Fruit fly (Drosophila melanogaster): ENCODE data around the gene CG3961.
A peak's percentile ranks its signal among the peaks of the same experiment; 100 is the strongest.

CG3961 gene

DNA sequence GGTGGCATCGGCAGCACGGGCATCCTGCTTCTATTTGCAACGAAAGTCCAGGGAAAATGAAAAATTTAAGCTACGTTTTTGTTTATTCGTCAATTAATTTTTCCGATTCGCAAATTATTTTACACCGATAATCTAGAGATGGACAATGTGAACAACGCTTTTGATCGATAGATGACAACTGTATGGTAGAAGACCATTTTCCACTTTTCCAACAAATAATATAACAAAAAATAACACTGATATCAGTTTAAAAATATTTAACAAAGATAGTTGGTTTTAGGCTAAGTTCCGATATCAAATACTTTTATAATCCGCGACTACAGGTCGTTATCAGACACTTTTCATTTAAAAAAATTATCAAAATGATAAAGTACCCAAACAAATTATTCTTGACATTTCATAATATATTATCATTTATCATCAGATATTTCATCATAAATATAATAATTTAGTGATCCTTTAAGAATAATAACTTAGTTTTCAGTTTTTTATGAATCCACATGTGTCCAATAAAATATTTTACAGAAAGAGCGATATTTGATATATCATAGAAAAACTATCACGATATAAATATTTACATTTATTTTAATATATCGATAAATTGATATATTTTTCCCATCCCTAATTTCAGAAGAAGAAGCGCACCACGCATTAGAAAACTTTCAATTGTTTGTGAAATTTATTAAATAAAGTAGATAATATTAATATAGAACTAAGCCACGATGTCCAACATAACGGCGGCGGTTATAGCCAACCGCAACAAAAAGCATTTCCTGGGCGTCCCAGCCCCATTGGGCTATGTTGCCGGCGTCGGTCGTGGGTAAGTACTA lies 14.7 kb upstream of the CG3961 start, which contains the start of the genes CSN1b and Prp6 (continued):
- TF ChIP-seq Xbp1 (GFP tag; optimal IDR thresholded peaks at IDR 0.05): peak; percentile 21
- TF ChIP-seq Atf6 (GFP tag; IDR thresholded peaks at IDR 0.05): no peak
- TF ChIP-seq Chrac-16 (GFP tag; optimal IDR thresholded peaks at IDR 0.05): no peak
- no peak for TF ChIP-seq CG15601 (tag; optimal IDR thresholded peaks at IDR 0.05)
- no peak; the same call in 1 of the 2 replicates for TF ChIP-seq CG31441 (GFP tag; IDR thresholded peaks at IDR 0.05)
- TF ChIP-seq jing (GFP tag; optimal IDR thresholded peaks at IDR 0.05): no peak
- TF ChIP-seq CG15479 (GFP tag; optimal IDR thresholded peaks at IDR 0.05): no peak
- peak; percentile 44 for TF ChIP-seq nmo (GFP tag; optimal IDR thresholded peaks at IDR 0.05)
- no peak for TF ChIP-seq CG7357 (GFP tag; IDR thresholded peaks at IDR 0.05)
- no peak for TF ChIP-seq bab2 (GFP tag; optimal IDR thresholded peaks at IDR 0.05)
- TF ChIP-seq D19B (GFP tag; optimal IDR thresholded peaks at IDR 0.05): no peak
- peak; percentile 60 for TF ChIP-seq CG14710 (tag; optimal IDR thresholded peaks at IDR 0.05)
- TF ChIP-seq grn (GFP tag; optimal IDR thresholded peaks at IDR 0.05): no peak
- TF ChIP-seq CG5180 (GFP tag; optimal IDR thresholded peaks at IDR 0.05): no peak
- no peak for TF ChIP-seq CG4404 (GFP tag; IDR thresholded peaks at IDR 0.05)
- TF ChIP-seq kni (GFP tag; optimal IDR thresholded peaks at IDR 0.05): no peak
- no peak for TF ChIP-seq CG32772 (GFP tag; IDR thresholded peaks at IDR 0.05)
- no peak for TF ChIP-seq Nf-YC (tag; optimal IDR thresholded peaks at IDR 0.05)
- TF ChIP-seq maf-S (GFP tag; optimal IDR thresholded peaks at IDR 0.05): no peak
- no peak for TF ChIP-seq NC2β (GFP tag; optimal IDR thresholded peaks at IDR 0.05)
- TF ChIP-seq CG14014 (GFP tag; IDR thresholded peaks at IDR 0.05): no peak
- TF ChIP-seq knrl (GFP tag; IDR thresholded peaks at IDR 0.05; ENCODE audit: partially characterized antibody): peak; percentile 67; the same call in 2 of the 3 replicates
- TF ChIP-seq HLH54F (GFP tag; optimal IDR thresholded peaks at IDR 0.05): no peak
- TF ChIP-seq Med (GFP tag): no peak
- TF ChIP-seq CG6175 (GFP tag; IDR thresholded peaks at IDR 0.05): no peak
- TF ChIP-seq Asciz (GFP tag; optimal IDR thresholded peaks at IDR 0.05): no peak
- TF ChIP-seq en (GFP tag; optimal IDR thresholded peaks at IDR 0.05): no peak
- no peak for TF ChIP-seq H2.0 (GFP tag; IDR thresholded peaks at IDR 0.05)
- no peak for TF ChIP-seq sd (tag; optimal IDR thresholded peaks at IDR 0.05)
- peak; percentile 48; the same call in 1 of the 2 replicates for TF ChIP-seq CG2129 (GFP tag; IDR thresholded peaks at IDR 0.05; ENCODE audit: partially characterized antibody)
- no peak for TF ChIP-seq CG9215 (GFP tag; IDR thresholded peaks at IDR 0.05)
- peak; percentile 36 for TF ChIP-seq phol (tag; optimal IDR thresholded peaks at IDR 0.05)
- TF ChIP-seq CG17359 (tag; optimal IDR thresholded peaks at IDR 0.05): no peak
- no peak for TF ChIP-seq dysf (GFP tag; IDR thresholded peaks at IDR 0.05)
- TF ChIP-seq CG7928 (GFP tag; optimal IDR thresholded peaks at IDR 0.05): no peak
- TF ChIP-seq NK7.1 (GFP tag; optimal IDR thresholded peaks at IDR 0.05): no peak
- TF ChIP-seq peb (GFP tag; IDR thresholded peaks at IDR 0.05): no peak
- no peak for TF ChIP-seq Mes4 (GFP tag; optimal IDR thresholded peaks at IDR 0.05)
- no peak for TF ChIP-seq Hr78 (GFP tag; optimal IDR thresholded peaks at IDR 0.05)
- no peak for TF ChIP-seq CG9727 (GFP tag; optimal IDR thresholded peaks at IDR 0.05)
- TF ChIP-seq pum (GFP tag; optimal IDR thresholded peaks at IDR 0.05): no peak
- peak; percentile 13 for TF ChIP-seq pzg (GFP tag; optimal IDR thresholded peaks at IDR 0.05)
- no peak for TF ChIP-seq zen (tag; optimal IDR thresholded peaks at IDR 0.05)
- no peak for TF ChIP-seq Hr51 (GFP tag; optimal IDR thresholded peaks at IDR 0.05)
- TF ChIP-seq gcm (GFP tag; optimal IDR thresholded peaks at IDR 0.05): no peak
- TF ChIP-seq CG4328 (GFP tag; optimal IDR thresholded peaks at IDR 0.05): no peak
- no peak for TF ChIP-seq CG10431 (GFP tag; optimal IDR thresholded peaks at IDR 0.05)
- peak; percentile 41 for TF ChIP-seq CG12391 (tag; optimal IDR thresholded peaks at IDR 0.05)
- TF ChIP-seq kah (GFP tag; optimal IDR thresholded peaks at IDR 0.05): no peak

Data from whole organism, embryonic.